Worm (Caenorhabditis elegans) whole organism, midembryonic: Measurements from ENCODE around the gene hlh-11.

ENCODE experiments used
- T22C8.4 ChIP-seq: fragments of 200-800 bp; sonication (Bioruptor generic); IDR thresholded peaks from 2 replicates; pipeline ENCODE4 v1.3.6; 2022; ENCODE audit warnings: missing genetic modification characterization, missing compliant biosample characterization
- cog-1 ChIP-seq: sonication (generic microtip); optimal IDR thresholded peaks from 2 replicates; lab custom pipeline; 2016; ENCODE audit warnings: missing genetic modification characterization, missing compliant biosample characterization
- klf-2 ChIP-seq: fragments of 200-800 bp; sonication (Bioruptor generic); conservative IDR thresholded peaks from 2 replicates; pipeline ENCODE4 v1.3.6; 2022; ENCODE audit warnings: missing genetic modification reagents, missing genetic modification characterization, missing compliant biosample characterization
- med-1 ChIP-seq: sonication (generic microtip); optimal IDR thresholded peaks from 2 replicates; lab custom pipeline; 2017; ENCODE audit warnings: missing genetic modification characterization, mild to moderate bottlenecking, missing compliant biosample characterization, antibody characterized with exemption, missing genetic modification reagents; ENCODE audit not compliant: insufficient read depth
- ref-1 ChIP-seq: fragments of 200-800 bp; sonication (Bioruptor generic); conservative IDR thresholded peaks from 2 replicates; pipeline ENCODE4 v1.3.6; 2022; ENCODE audit warnings: missing genetic modification reagents, missing genetic modification characterization, missing compliant biosample characterization
- tab-1 ChIP-seq: fragments of 200-800 bp; sonication (Bioruptor generic); IDR thresholded peaks from 2 replicates; pipeline ENCODE4 v1.3.6; 2022; ENCODE audit warnings: missing genetic modification characterization, missing compliant biosample characterization

DNA sequence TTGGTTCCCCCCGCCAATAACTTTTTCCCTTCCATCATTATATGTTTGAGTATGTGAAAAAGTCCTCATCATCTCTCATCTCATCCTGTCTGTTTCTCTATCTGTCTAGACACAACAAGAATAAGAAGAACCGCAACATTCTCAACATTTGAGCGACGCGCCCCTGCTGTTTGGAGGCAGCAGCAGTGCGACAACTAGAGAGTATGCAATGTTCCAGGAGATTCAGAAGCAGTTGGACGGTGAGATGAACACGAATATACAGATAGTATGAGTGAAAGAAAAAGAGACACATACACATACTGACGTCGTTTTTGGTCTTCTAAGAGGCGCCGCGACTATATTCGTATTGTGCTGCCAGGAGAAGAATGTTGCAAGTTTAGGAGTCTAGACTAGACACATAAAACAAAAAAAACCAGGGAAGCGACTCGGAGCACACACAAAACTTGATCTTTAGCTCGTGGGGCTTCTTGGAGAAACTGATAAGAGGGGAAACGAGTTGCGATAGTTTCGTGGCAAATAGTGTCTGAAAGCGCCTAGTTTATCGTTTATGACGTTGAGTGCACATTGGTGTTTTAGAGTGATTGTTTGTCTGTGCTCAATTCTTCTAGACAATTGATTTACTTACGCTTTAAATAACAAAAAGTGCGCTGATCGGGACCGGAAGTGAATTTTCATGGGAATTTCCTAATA lies 46.1 kb downstream of the hlh-11 start:
- TF ChIP-seq T22C8.4 (GFP tag; lab: Robert Waterston, UW) (no peak), med-1 (GFP tag; lab: Kevin White, UChicago) (no peak), cog-1 (tag; lab: Kevin White, UChicago) (no peak), tab-1 (GFP tag; lab: Robert Waterston, UW) (no peak), ref-1 (GFP tag; lab: Robert Waterston, UW) (no peak), klf-2 (GFP tag; lab: Robert Waterston, UW) (no peak)
